Worm (Caenorhabditis elegans) whole organism, mixed stage, embryonic: ENCODE measurements around the gene T01B4.3.

Source experiments
- M03D4.4 ChIP-seq: sonication (generic microtip); optimal IDR thresholded peaks from 2 replicates; lab custom pipeline; 2017; ENCODE audit warnings: mild to moderate bottlenecking, missing genetic modification characterization, missing compliant biosample characterization
- bed-3 ChIP-seq: fragments of 200-800 bp; sonication (Bioruptor generic); optimal IDR thresholded peaks from 3 replicates; lab custom pipeline; 2018; ENCODE audit warnings: mild to moderate bottlenecking, missing genetic modification characterization, moderate library complexity, missing compliant biosample characterization
- blmp-1 ChIP-seq: fragments of 150-350 bp; optimal IDR thresholded peaks from 2 replicates; lab custom pipeline; 2014; ENCODE audit warnings: missing biosample characterization, missing genetic modification characterization
- ceh-39 ChIP-seq: fragments of 150-350 bp; optimal IDR thresholded peaks from 2 replicates; lab custom pipeline; 2014; ENCODE audit warnings: missing biosample characterization, missing genetic modification characterization
- ceh-43 ChIP-seq: fragments of 200-800 bp; sonication (Bioruptor generic); optimal IDR thresholded peaks from 2 replicates; lab custom pipeline; 2018; ENCODE audit warnings: mild to moderate bottlenecking, missing genetic modification characterization, moderate library complexity, missing compliant biosample characterization
- ceh-83 ChIP-seq: fragments of 200-800 bp; sonication (Bioruptor generic); optimal IDR thresholded peaks from 2 replicates; lab custom pipeline; 2018; ENCODE audit warnings: mild to moderate bottlenecking, missing genetic modification characterization, missing compliant biosample characterization
- ces-1 ChIP-seq: fragments of 150-350 bp; optimal IDR thresholded peaks from 2 replicates; lab custom pipeline; 2014; ENCODE audit warnings: missing biosample characterization, missing genetic modification reagents, missing genetic modification characterization
- cnd-1 ChIP-seq: fragments of 200-800 bp; sonication (Bioruptor generic); optimal IDR thresholded peaks from 2 replicates; lab custom pipeline; 2018; ENCODE audit warnings: mild to moderate bottlenecking, missing genetic modification characterization, missing compliant biosample characterization
- drap-1 ChIP-seq: fragments of 200-800 bp; sonication (Bioruptor generic); optimal IDR thresholded peaks from 3 replicates; lab custom pipeline; 2018; ENCODE audit warnings: mild to moderate bottlenecking, missing genetic modification characterization, missing compliant biosample characterization
- elt-1 ChIP-seq: sonication (generic microtip); optimal IDR thresholded peaks from 2 replicates; lab custom pipeline; 2017; ENCODE audit warnings: missing genetic modification characterization, mild to moderate bottlenecking, missing compliant biosample characterization, antibody characterized with exemption, moderate library complexity, borderline replicate concordance; ENCODE audit not compliant: insufficient read depth
- ham-2 ChIP-seq: fragments of 200-800 bp; sonication (Bioruptor generic); optimal IDR thresholded peaks from 2 replicates; lab custom pipeline; 2018; ENCODE audit warnings: mild to moderate bottlenecking, missing genetic modification characterization, missing compliant biosample characterization
- hlh-1 ChIP-seq: fragments of 150-350 bp; optimal IDR thresholded peaks from 2 replicates; lab custom pipeline; 2014; ENCODE audit warnings: missing biosample characterization, missing genetic modification reagents, missing genetic modification characterization
- lin-32 ChIP-seq: fragments of 200-800 bp; sonication (Bioruptor generic); optimal IDR thresholded peaks from 2 replicates; lab custom pipeline; 2018; ENCODE audit warnings: mild to moderate bottlenecking, missing genetic modification characterization, missing compliant biosample characterization
- lsy-2 ChIP-seq: fragments of 150-350 bp; optimal IDR thresholded peaks from 2 replicates; lab custom pipeline; 2014; ENCODE audit warnings: missing biosample characterization, missing genetic modification characterization
- mep-1 ChIP-seq: fragments of 150-350 bp; optimal IDR thresholded peaks from 2 replicates; lab custom pipeline; 2017; ENCODE audit warnings: missing biosample characterization, missing genetic modification reagents, missing genetic modification characterization, inconsistent platforms
- mls-2 ChIP-seq: sonication (generic microtip); optimal IDR thresholded peaks from 2 replicates; lab custom pipeline; 2016; ENCODE audit warnings: mild to moderate bottlenecking, missing genetic modification characterization, moderate library complexity, missing compliant biosample characterization
- nhr-2 ChIP-seq: fragments of 150-350 bp; optimal IDR thresholded peaks from 2 replicates; lab custom pipeline; 2014; ENCODE audit warnings: missing biosample characterization, missing genetic modification characterization
- nhr-237 ChIP-seq: fragments of 150-350 bp; optimal IDR thresholded peaks from 2 replicates; lab custom pipeline; 2014; ENCODE audit warnings: missing biosample characterization, missing genetic modification characterization
- nhr-76 ChIP-seq: sonication (generic microtip); optimal IDR thresholded peaks from 2 replicates; lab custom pipeline; 2017; ENCODE audit warnings: missing biosample characterization, missing genetic modification characterization
- pha-4 ChIP-seq: fragments of 150-350 bp; optimal IDR thresholded peaks from 2 replicates; lab custom pipeline; 2018; ENCODE audit warnings: missing biosample characterization, missing genetic modification reagents, missing genetic modification characterization
- sem-2 ChIP-seq: fragments of 200-800 bp; sonication (Bioruptor generic); optimal IDR thresholded peaks from 2 replicates; lab custom pipeline; 2018; ENCODE audit warnings: mild to moderate bottlenecking, missing genetic modification characterization, missing compliant biosample characterization
- snpc-4 ChIP-seq: fragments of 150-350 bp; optimal IDR thresholded peaks from 2 replicates; lab custom pipeline; 2014; ENCODE audit warnings: missing biosample characterization, missing genetic modification characterization
- tbx-8 ChIP-seq: fragments of 200-800 bp; sonication (Bioruptor generic); optimal IDR thresholded peaks from 2 replicates; lab custom pipeline; 2018; ENCODE audit warnings: mild to moderate bottlenecking, missing genetic modification characterization, moderate library complexity, missing compliant biosample characterization
- unc-120 ChIP-seq: sonication (generic microtip); optimal IDR thresholded peaks from 2 replicates; lab custom pipeline; 2017; ENCODE audit warnings: missing genetic modification characterization, missing compliant biosample characterization; ENCODE audit not compliant: poor library complexity, severe bottlenecking
- unc-39 ChIP-seq: fragments of 150-350 bp; optimal IDR thresholded peaks from 2 replicates; lab custom pipeline; 2014; ENCODE audit warnings: missing biosample characterization, missing genetic modification characterization
- unc-62 ChIP-seq: fragments of 150-350 bp; optimal IDR thresholded peaks from 2 replicates; lab custom pipeline; 2014; ENCODE audit warnings: missing biosample characterization, missing genetic modification reagents, missing genetic modification characterization

T01B4.3 gene

DNA sequence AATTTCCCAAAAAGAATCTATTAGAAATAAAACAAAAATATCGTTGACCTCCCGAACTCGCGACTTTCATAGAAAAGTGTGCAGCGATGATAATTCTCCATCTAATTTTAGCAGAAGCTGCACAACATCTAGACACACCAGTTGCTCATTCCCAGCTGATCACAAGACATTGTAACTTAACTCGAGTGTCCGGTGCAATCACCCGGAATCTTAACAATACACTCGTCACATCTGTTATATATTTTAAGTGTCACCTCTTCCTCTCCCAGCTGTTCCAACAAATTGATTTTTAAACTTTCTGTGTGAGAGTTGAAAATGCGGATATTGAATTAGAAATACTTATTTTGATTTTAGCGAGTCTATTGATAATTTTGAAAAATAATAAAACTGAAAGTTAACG lies 3.8 kb upstream of the T01B4.3 start:
- TF ChIP-seq ham-2 (GFP tag; lab: Kevin White, UChicago): no peak
- TF ChIP-seq hlh-1 (tag; lab: Kevin White, UChicago): peak; percentile 85

DNA sequence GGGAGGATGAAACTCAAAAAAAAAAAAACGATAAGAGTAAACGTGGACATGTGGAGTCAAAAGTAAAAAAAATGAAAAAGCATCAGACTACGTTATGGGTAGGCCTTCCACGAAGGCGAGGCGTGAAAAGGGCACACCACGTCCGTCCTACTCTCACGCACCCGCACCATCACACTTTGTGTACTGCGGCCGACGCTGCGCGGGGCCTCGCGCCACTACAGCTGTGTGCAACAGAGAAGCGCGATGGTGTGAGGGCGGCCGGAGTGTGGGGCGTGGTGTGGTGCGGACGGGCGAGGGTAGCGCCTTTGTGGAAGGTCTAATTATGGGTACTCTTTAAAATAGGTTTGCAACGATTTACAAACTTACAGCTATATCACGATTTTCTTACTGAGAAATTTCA lies 719 bp upstream of the T01B4.3 start:
- TF ChIP-seq blmp-1 (tag; lab: Kevin White, UChicago) (no peak), lsy-2 (tag; lab: Kevin White, UChicago) (no peak), mep-1 (tag; lab: Kevin White, UChicago) (no peak), ceh-83 (GFP tag; lab: Kevin White, UChicago) (no peak), snpc-4 (tag; lab: Kevin White, UChicago) (no peak), hlh-1 (tag; lab: Kevin White, UChicago) (no peak)

- TF ChIP-seq M03D4.4 (no peak), lsy-2 (tag; lab: Kevin White, UChicago) (no peak), drap-1 (GFP tag; lab: Kevin White, UChicago) (no peak), nhr-76 (tag; lab: Kevin White, UChicago) (no peak), cnd-1 (tag; lab: Kevin White, UChicago) (no peak), unc-62 (GFP tag; lab: Kevin White, UChicago) (no peak), nhr-2 (tag; lab: Kevin White, UChicago) (no peak), lin-32 (no peak), mep-1 (tag; lab: Kevin White, UChicago) (no peak), unc-39 (tag; lab: Kevin White, UChicago) (no peak), mls-2 (tag; lab: Kevin White, UChicago) (no peak)
Measured at ce11 chrX:16309705-16310104, 7.8 kb downstream of the T01B4.3 start.

- TF ChIP-seq ceh-39 (tag; lab: Kevin White, UChicago) (no peak), mep-1 (tag; lab: Kevin White, UChicago) (no peak), nhr-237 (no peak), M03D4.4 (no peak), pha-4 (tag; lab: Kevin White, UChicago) (no peak), unc-120 (tag; lab: Kevin White, UChicago) (no peak)
Measured at ce11 chrX:16306164-16306563, 11.4 kb downstream of the T01B4.3 start, which contains the start of gene twk-22. Gene twk-22 (plus strand): TSS chrX:16306464.

DNA sequence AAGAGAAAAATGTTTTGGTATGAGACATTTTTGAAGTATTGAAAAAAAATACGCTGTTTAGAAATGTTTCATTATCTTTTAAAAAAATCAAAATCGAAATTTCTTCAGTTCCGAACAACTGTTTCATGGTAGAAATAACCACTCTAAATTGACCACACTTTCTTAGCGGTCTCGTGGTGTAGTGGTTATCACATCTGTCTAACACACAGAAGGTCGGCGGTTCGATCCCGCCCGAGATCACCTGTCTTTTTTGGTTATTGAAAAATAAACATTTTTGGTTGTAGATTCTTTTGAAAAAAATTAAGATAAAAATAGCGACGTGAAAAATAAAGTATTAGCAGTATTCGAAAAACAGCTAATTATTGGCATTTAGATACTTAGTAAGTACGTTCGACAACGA lies 17.1 kb downstream of the T01B4.3 start:
- TF ChIP-seq lin-32 (no peak), cnd-1 (tag; lab: Kevin White, UChicago) (no peak), nhr-76 (tag; lab: Kevin White, UChicago) (no peak), mls-2 (tag; lab: Kevin White, UChicago) (no peak), tbx-8 (GFP tag; lab: Kevin White, UChicago) (no peak), ham-2 (GFP tag; lab: Kevin White, UChicago) (no peak), elt-1 (tag; lab: Kevin White, UChicago) (no peak), unc-120 (tag; lab: Kevin White, UChicago) (no peak), sem-2 (GFP tag; lab: Kevin White, UChicago) (no peak), pha-4 (tag; lab: Kevin White, UChicago) (no peak), ceh-43 (GFP tag; lab: Kevin White, UChicago) (no peak), bed-3 (no peak), unc-39 (tag; lab: Kevin White, UChicago) (no peak)
- TF ChIP-seq, all 35 proteins: peak for 0

DNA sequence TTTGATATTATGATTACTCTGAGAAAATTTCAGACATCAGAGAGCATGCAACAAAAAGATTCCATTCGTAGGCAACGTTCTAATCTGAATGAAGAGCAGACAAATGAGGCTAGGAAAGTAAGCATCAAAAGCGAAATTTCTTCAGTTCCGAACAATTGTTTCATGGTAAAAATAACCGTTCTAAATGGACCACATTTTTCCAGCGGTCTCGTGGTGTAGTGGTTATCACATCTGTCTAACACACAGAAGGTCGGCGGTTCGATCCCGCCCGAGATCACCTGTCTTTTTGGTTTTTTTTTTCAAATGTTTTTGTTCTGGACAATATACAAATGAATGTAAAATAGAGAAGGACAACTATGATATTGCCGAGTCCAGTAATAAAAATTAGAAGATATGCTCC lies 17.7 kb downstream of the T01B4.3 start, which contains the start of gene twk-21:
Gene twk-21 (plus strand): TSS at position 34 of the 400 bp plus-strand sequence.
- TF ChIP-seq lsy-2 (tag; lab: Kevin White, UChicago): no peak
- TF ChIP-seq ces-1 (GFP tag; lab: Kevin White, UChicago): no peak
- no peak for TF ChIP-seq lin-32
- no peak for TF ChIP-seq unc-120 (tag; lab: Kevin White, UChicago)
- TF ChIP-seq ceh-39 (tag; lab: Kevin White, UChicago): no peak
- TF ChIP-seq blmp-1 (tag; lab: Kevin White, UChicago): no peak
- TF ChIP-seq nhr-76 (tag; lab: Kevin White, UChicago): no peak
- TF ChIP-seq unc-39 (tag; lab: Kevin White, UChicago): no peak
- no peak for TF ChIP-seq ham-2 (GFP tag; lab: Kevin White, UChicago)
- no peak for TF ChIP-seq drap-1 (GFP tag; lab: Kevin White, UChicago)
- TF ChIP-seq, all 35 proteins: peak for 0
